Fruit fly (Drosophila melanogaster): ENCODE measurements around the gene CG9920.
A peak's percentile ranks its signal among the peaks of the same experiment; 100 is the strongest.

CG9920 gene

dm6 chr3R:14055944-14056319, 41.9 kb downstream of the CG9920 start (continued):
- TF ChIP-seq CG6276 (GFP tag; optimal IDR thresholded peaks at IDR 0.05): no peak
- TF ChIP-seq eg (GFP tag; IDR thresholded peaks at IDR 0.05): 0 out of 3 replicates have a peak, but pooled peaks have one; percentile 17
- TF ChIP-seq Hr4 (GFP tag; optimal IDR thresholded peaks at IDR 0.05): no peak
- no peak for TF ChIP-seq CG3919 (GFP tag; optimal IDR thresholded peaks at IDR 0.05)

dm6 chr3R:14054103-14054502, 43.8 kb downstream of the CG9920 start:
- peak; percentile 73 for TF ChIP-seq fkh (GFP tag; optimal IDR thresholded peaks at IDR 0.05)
- no peak for TF ChIP-seq CG34406 (GFP tag; optimal IDR thresholded peaks at IDR 0.05)

dm6 chr3R:14053037-14053808, 44.7 kb downstream of the CG9920 start:
- TF ChIP-seq svp (GFP tag): peak; percentile 92
- TF ChIP-seq Hr4 (GFP tag; optimal IDR thresholded peaks at IDR 0.05): peak; percentile 88
- peak; percentile 97 for TF ChIP-seq eg (GFP tag; IDR thresholded peaks at IDR 0.05)
- TF ChIP-seq Sox15 (GFP tag; optimal IDR thresholded peaks at IDR 0.05): peak; percentile 85
- TF ChIP-seq CG6163 (GFP tag; IDR thresholded peaks at IDR 0.05): peak; percentile 98
- peak; percentile 90 for TF ChIP-seq CG1621 (tag; optimal IDR thresholded peaks at IDR 0.05)
- TF ChIP-seq fd85E (GFP tag; optimal IDR thresholded peaks at IDR 0.05): peak; percentile 72
- peak; percentile 89 for TF ChIP-seq CG16779 (tag; optimal IDR thresholded peaks at IDR 0.05)
- peak; percentile 93 for TF ChIP-seq dsx (GFP tag; optimal IDR thresholded peaks at IDR 0.05; ENCODE audit: poor library complexity, severe bottlenecking)
- peak; percentile 88 to 90 for TF ChIP-seq ss (GFP tag; optimal IDR thresholded peaks at IDR 0.05)
- peak; percentile 94 for TF ChIP-seq CG8632 (GFP tag; optimal IDR thresholded peaks at IDR 0.05)
- peak; percentile 91 for TF ChIP-seq Lpt (GFP tag; optimal IDR thresholded peaks at IDR 0.05)
- peak; percentile 95 for TF ChIP-seq CG6276 (GFP tag; optimal IDR thresholded peaks at IDR 0.05)
- TF ChIP-seq fkh (GFP tag; optimal IDR thresholded peaks at IDR 0.05): peak; percentile 71
- TF ChIP-seq CG9139 (GFP tag; optimal IDR thresholded peaks at IDR 0.05): peak; percentile 88
- TF ChIP-seq lz (GFP tag; optimal IDR thresholded peaks at IDR 0.05): peak; percentile 82
- TF ChIP-seq dac (GFP tag; optimal IDR thresholded peaks at IDR 0.05): peak; percentile 90
- peak; percentile 87 for TF ChIP-seq CG11762 (GFP tag; optimal IDR thresholded peaks at IDR 0.05; ENCODE audit: insufficient read depth)
- TF ChIP-seq Gug (GFP tag; IDR thresholded peaks at IDR 0.05): peak; percentile 95
- peak; percentile 85 for TF ChIP-seq Met (GFP tag; optimal IDR thresholded peaks at IDR 0.05)
- peak; percentile 86 for TF ChIP-seq CG7368 (GFP tag; optimal IDR thresholded peaks at IDR 0.05)
- peak; percentile 86 for TF ChIP-seq pdm3 (GFP tag; optimal IDR thresholded peaks at IDR 0.05)
- peak; percentile 93 for TF ChIP-seq CG34406 (GFP tag; optimal IDR thresholded peaks at IDR 0.05)
- peak; percentile 95 for TF ChIP-seq Ets96B (tag; optimal IDR thresholded peaks at IDR 0.05)
- peak; percentile 96 for TF ChIP-seq CG15336 (GFP tag; IDR thresholded peaks at IDR 0.05)
- peak; percentile 92 for TF ChIP-seq CG6792 (GFP tag; optimal IDR thresholded peaks at IDR 0.05)
- peak; percentile 81 for TF ChIP-seq Smox (GFP tag; optimal IDR thresholded peaks at IDR 0.05)
- peak; percentile 90 for TF ChIP-seq CG8319 (GFP tag; optimal IDR thresholded peaks at IDR 0.05)
- peak; percentile 91 for TF ChIP-seq CG11902 (GFP tag; optimal IDR thresholded peaks at IDR 0.05)
- TF ChIP-seq CG6854 (GFP tag; optimal IDR thresholded peaks at IDR 0.05): peak; percentile 86
- TF ChIP-seq esn (GFP tag; optimal IDR thresholded peaks at IDR 0.05): peak; percentile 89
- peak; percentile 95 for TF ChIP-seq acj6 (GFP tag; optimal IDR thresholded peaks at IDR 0.05)
- peak; percentile 95 for TF ChIP-seq Eip78C (GFP tag)
- peak; percentile 91 for TF ChIP-seq CG6808 (GFP tag; optimal IDR thresholded peaks at IDR 0.05)
- TF ChIP-seq cyc (GFP tag; optimal IDR thresholded peaks at IDR 0.05): peak; percentile 81
- peak; percentile 94 for TF ChIP-seq CG3919 (GFP tag; optimal IDR thresholded peaks at IDR 0.05)
- TF ChIP-seq CG3032 (tag; optimal IDR thresholded peaks at IDR 0.05): peak; percentile 94
- peak; percentile 83 for TF ChIP-seq vri (GFP tag; optimal IDR thresholded peaks at IDR 0.05)
- peak; percentile 97 for TF ChIP-seq CG32006 (GFP tag; optimal IDR thresholded peaks at IDR 0.05)
- TF ChIP-seq Hr39 (GFP tag; optimal IDR thresholded peaks at IDR 0.05): peak; percentile 74
- TF ChIP-seq CG11294 (GFP tag; IDR thresholded peaks at IDR 0.05): peak; percentile 92
- peak; percentile 94 for TF ChIP-seq achi (GFP tag; optimal IDR thresholded peaks at IDR 0.05)
- TF ChIP-seq Ets21C (GFP tag; optimal IDR thresholded peaks at IDR 0.05): peak; percentile 70
- TF ChIP-seq Hr38 (GFP tag; optimal IDR thresholded peaks at IDR 0.05): no peak
- peak; percentile 84 for TF ChIP-seq Sox102F (GFP tag; optimal IDR thresholded peaks at IDR 0.05)
- peak; percentile 86 for TF ChIP-seq topi (GFP tag; optimal IDR thresholded peaks at IDR 0.05)

Measured in whole organism, prepupa.